Worm (Caenorhabditis elegans) whole organism, early embryonic: ENCODE measurements around the gene T20B3.14.

Source experiments
- B0310.2 ChIP-seq: sonication (generic microtip); optimal IDR thresholded peaks from 2 replicates; lab custom pipeline; 2016; ENCODE audit warnings: mild to moderate bottlenecking, missing genetic modification characterization, missing compliant biosample characterization
- ceh-13 ChIP-seq: fragments of 200-800 bp; sonication (Bioruptor generic); optimal IDR thresholded peaks from 2 replicates; lab custom pipeline; 2018; ENCODE audit warnings: mild to moderate bottlenecking, missing genetic modification characterization, missing compliant biosample characterization
- ceh-36 ChIP-seq: sonication (generic microtip); optimal IDR thresholded peaks from 2 replicates; lab custom pipeline; 2016; ENCODE audit warnings: missing genetic modification characterization, inconsistent platforms, missing compliant biosample characterization
- ets-7 ChIP-seq: sonication (generic microtip); optimal IDR thresholded peaks from 2 replicates; lab custom pipeline; 2016; ENCODE audit warnings: missing genotype, missing genetic modification characterization, missing compliant biosample characterization
- flt-1 ChIP-seq: fragments of 200-800 bp; sonication (Bioruptor generic); IDR thresholded peaks from 2 replicates; pipeline ENCODE4 v1.3.6; 2022; ENCODE audit warnings: missing genetic modification characterization, missing compliant biosample characterization
- tbx-37 ChIP-seq: fragments of 200-800 bp; sonication (Bioruptor generic); conservative IDR thresholded peaks from 2 replicates; pipeline ENCODE4 v1.3.6; 2022; ENCODE audit warnings: missing genetic modification reagents, missing genetic modification characterization, missing compliant biosample characterization

- TF ChIP-seq ceh-13 (GFP tag; lab: Kevin White, UChicago) (no peak), ceh-36 (tag; lab: Kevin White, UChicago) (no peak), B0310.2 (tag; lab: Kevin White, UChicago) (no peak), flt-1 (no peak), tbx-37 (GFP tag; lab: Robert Waterston, UW) (no peak), ets-7 (tag; lab: Kevin White, UChicago) (no peak)
Measured at ce11 chrV:16857977-16858479, 36.9 kb upstream of the T20B3.14 start, which contains the start of the genes clec-31 and clec-22.
